Fruit fly (Drosophila melanogaster): Measurements from ENCODE around the gene CG7879.

DNA sequence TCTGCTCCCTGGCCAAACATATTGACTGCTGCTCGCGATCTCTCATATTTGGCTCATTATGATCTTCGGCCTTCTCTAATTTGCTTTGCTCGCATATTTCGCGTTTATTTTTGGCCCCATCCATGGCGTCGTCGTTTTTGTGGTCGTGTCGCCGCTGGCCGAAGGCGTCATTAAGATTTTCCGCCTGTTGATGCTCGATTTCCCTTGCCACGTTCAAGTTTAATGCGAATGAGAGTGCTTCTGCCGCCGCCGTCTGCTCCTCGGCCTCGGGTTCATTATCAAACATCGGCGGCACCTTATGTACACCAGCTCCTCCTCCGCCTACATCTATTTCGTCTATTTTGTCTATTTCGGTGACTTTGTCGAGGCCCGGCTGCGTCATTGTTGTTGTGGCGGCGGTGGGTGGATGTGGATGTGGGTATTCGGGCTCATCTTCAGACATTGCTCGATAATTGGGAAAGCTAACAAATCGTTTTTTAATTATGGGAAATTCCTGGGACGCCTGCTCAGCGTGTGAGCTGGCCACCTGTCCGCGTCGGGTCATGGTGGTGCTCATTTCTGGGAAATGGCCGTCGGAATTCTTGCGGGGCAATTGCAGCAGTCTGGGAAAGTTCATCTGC, 46.2 kb upstream of the CG7879 start:
- TF ChIP-seq h (GFP tag; optimal IDR thresholded peaks at IDR 0.05): no peak
- TF ChIP-seq foxo (GFP tag; optimal IDR thresholded peaks at IDR 0.05): no peak
- TF ChIP-seq br (GFP tag; optimal IDR thresholded peaks at IDR 0.05): no peak
- TF ChIP-seq Myc (optimal IDR thresholded peaks at IDR 0.05): no peak
- TF ChIP-seq lola (GFP tag; optimal IDR thresholded peaks at IDR 0.05): no peak
- TF ChIP-seq jim (GFP tag; optimal IDR thresholded peaks at IDR 0.05): no peak
- TF ChIP-seq psq (GFP tag; optimal IDR thresholded peaks at IDR 0.05): no peak
- TF ChIP-seq HLH106 (tag; optimal IDR thresholded peaks at IDR 0.05): no peak
- no peak for TF ChIP-seq CG32264 (GFP tag; optimal IDR thresholded peaks at IDR 0.05)
- TF ChIP-seq ey (GFP tag; optimal IDR thresholded peaks at IDR 0.05): no peak
- TF ChIP-seq pan (optimal IDR thresholded peaks at IDR 0.05): no peak

Measured in whole organism, wandering third instar larva.